Worm (Caenorhabditis elegans): ENCODE results near the gene Y39E4B.6.

DNA sequence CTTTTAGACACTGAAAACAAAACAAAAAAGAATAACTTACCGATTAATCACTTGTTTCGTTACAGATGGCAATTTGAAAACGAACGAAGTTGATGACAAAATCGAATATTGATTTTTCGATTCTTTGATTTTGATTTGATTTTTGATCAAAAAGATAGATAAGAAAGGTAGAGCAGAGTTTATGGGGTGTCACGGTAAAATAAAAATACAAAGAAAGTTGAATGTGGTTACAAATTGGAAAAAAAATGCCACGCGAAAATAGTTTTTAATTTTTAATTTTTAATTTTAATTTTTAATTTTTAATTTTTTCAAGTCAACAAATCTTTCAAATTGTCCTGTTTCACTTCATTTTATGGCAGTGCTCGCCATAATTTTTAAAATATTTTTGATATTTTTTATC is 15.2 kb upstream of the Y39E4B.6 start, which contains the start of gene F54F12.1:
- TF ChIP-seq skn-1 (tag; optimal IDR thresholded peaks at IDR 0.05) (no peak), elt-2 (tag; optimal IDR thresholded peaks at IDR 0.05) (no peak), nhr-237 (tag; optimal IDR thresholded peaks at IDR 0.05) (no peak), snpc-4 (tag; optimal IDR thresholded peaks at IDR 0.05) (no peak), fos-1 (tag; optimal IDR thresholded peaks at IDR 0.05) (no peak), ama-1 (optimal IDR thresholded peaks at IDR 0.05) (no peak), ceh-82 (tag; optimal IDR thresholded peaks at IDR 0.05) (no peak), egl-13 (tag; optimal IDR thresholded peaks at IDR 0.05) (no peak), rnt-1 (tag; optimal IDR thresholded peaks at IDR 0.05) (no peak), aly-2 (tag; optimal IDR thresholded peaks at IDR 0.05) (no peak), unc-130 (tag; optimal IDR thresholded peaks at IDR 0.05) (no peak), nhr-71 (tag; optimal IDR thresholded peaks at IDR 0.05) (no peak)

All from whole organism, L1 larva.